Worm (Caenorhabditis elegans) whole organism, L4 larva: ENCODE data around the gene C06A1.7.

Experiments
- D1046.2 ChIP-seq: fragments of 200-800 bp; sonication (Bioruptor generic); IDR thresholded peaks from 2 replicates; pipeline ENCODE4 v1.3.6; 2022; ENCODE audit warnings: missing genetic modification characterization, missing compliant biosample characterization
- F10B5.3 ChIP-seq: sonication (generic microtip); optimal IDR thresholded peaks from 2 replicates; lab custom pipeline; 2016; ENCODE audit warnings: mild to moderate bottlenecking, missing genetic modification characterization, missing compliant biosample characterization
- F49E8.2 ChIP-seq: sonication (generic microtip); optimal IDR thresholded peaks from 2 replicates; lab custom pipeline; 2016; ENCODE audit warnings: missing compliant biosample characterization, mild to moderate bottlenecking, missing genetic modification characterization, borderline replicate concordance
- T26A8.4 ChIP-seq: fragments of 200-800 bp; sonication (Bioruptor generic); IDR thresholded peaks from 2 replicates; pipeline ENCODE4 v1.3.6; 2022; ENCODE audit warnings: missing genetic modification characterization, missing compliant biosample characterization
- Y105C5A.15 ChIP-seq: fragments of 200-800 bp; sonication (Bioruptor generic); IDR thresholded peaks from 2 replicates; pipeline ENCODE4 v1.3.6; 2022; ENCODE audit warnings: missing genetic modification characterization, missing compliant biosample characterization
- Y48G9A.11 ChIP-seq: fragments of 200-800 bp; sonication (Bioruptor generic); IDR thresholded peaks from 2 replicates; pipeline ENCODE4 v1.3.6; 2022; ENCODE audit warnings: missing genetic modification reagents, missing genetic modification characterization, missing compliant biosample characterization
- Y5F2A.4 ChIP-seq: fragments of 200-800 bp; sonication (Bioruptor generic); optimal IDR thresholded peaks from 2 replicates; lab custom pipeline; 2018; ENCODE audit warnings: mild to moderate bottlenecking, missing genetic modification characterization, missing compliant biosample characterization
- ZK546.5 ChIP-seq, 2 experiments: sonication (generic microtip); optimal IDR thresholded peaks; 2 replicates each; lab custom pipeline; 2017; ENCODE audit warnings: missing biosample characterization in 2 of 2, missing genetic modification characterization in 2 of 2
- aha-1 ChIP-seq: fragments of 150-350 bp; peaks from one replicate; lab custom pipeline; 2014; ENCODE audit warnings: missing biosample characterization, missing genetic modification characterization
- ceh-20 ChIP-seq: fragments of 200-800 bp; sonication (Bioruptor generic); IDR thresholded peaks from 2 replicates; pipeline ENCODE4 v1.3.6; 2022; ENCODE audit warnings: missing genetic modification reagents, missing genetic modification characterization, missing compliant biosample characterization
- ceh-32 ChIP-seq: sonication (generic microtip); optimal IDR thresholded peaks from 2 replicates; lab custom pipeline; 2016; ENCODE audit warnings: mild to moderate bottlenecking, missing genetic modification characterization, missing compliant biosample characterization; ENCODE audit not compliant: poor library complexity
- ceh-44 ChIP-seq: fragments of 200-800 bp; sonication (Bioruptor generic); IDR thresholded peaks from 2 replicates; pipeline ENCODE4 v1.3.6; 2022; ENCODE audit warnings: missing genetic modification reagents, missing genetic modification characterization, missing compliant biosample characterization
- ceh-62 ChIP-seq: sonication (generic microtip); optimal IDR thresholded peaks from 2 replicates; lab custom pipeline; 2017; ENCODE audit warnings: missing biosample characterization, missing genetic modification characterization
- ceh-82 ChIP-seq: sonication (generic microtip); optimal IDR thresholded peaks from 2 replicates; lab custom pipeline; 2017; ENCODE audit warnings: missing biosample characterization, missing genetic modification characterization
- cey-2 ChIP-seq: sonication (generic microtip); optimal IDR thresholded peaks from 3 replicates; lab custom pipeline; 2017; ENCODE audit warnings: missing genetic modification characterization, mild to moderate bottlenecking, missing compliant biosample characterization, antibody characterized with exemption, borderline replicate concordance; ENCODE audit not compliant: insufficient read depth
- ctbp-1 ChIP-seq: fragments of 200-800 bp; sonication (Bioruptor generic); IDR thresholded peaks from 2 replicates; pipeline ENCODE4 v1.3.6; 2022; ENCODE audit warnings: missing genetic modification reagents, missing genetic modification characterization, missing compliant biosample characterization
- daf-19 ChIP-seq: fragments of 200-800 bp; sonication (Bioruptor generic); conservative IDR thresholded peaks from 2 replicates; pipeline ENCODE4 v1.3.6; 2022; ENCODE audit warnings: missing genetic modification characterization, missing compliant biosample characterization
- daf-8 ChIP-seq: fragments of 200-800 bp; sonication (Bioruptor generic); IDR thresholded peaks from 2 replicates; pipeline ENCODE4 v1.3.6; 2022; ENCODE audit warnings: missing genetic modification characterization, missing compliant biosample characterization
- dmd-9 ChIP-seq: fragments of 200-800 bp; sonication (Bioruptor generic); IDR thresholded peaks from 2 replicates; pipeline ENCODE4 v1.3.6; 2022; ENCODE audit warnings: missing genetic modification reagents, missing genetic modification characterization, missing compliant biosample characterization
- dpl-1 ChIP-seq: fragments of 150-350 bp; optimal IDR thresholded peaks from 2 replicates; lab custom pipeline; 2014; ENCODE audit warnings: missing biosample characterization, missing genetic modification reagents, missing genetic modification characterization
- egl-27 ChIP-seq: sonication (generic microtip); optimal IDR thresholded peaks from 3 replicates; lab custom pipeline; 2017; ENCODE audit warnings: missing biosample characterization, missing genetic modification reagents, missing genetic modification characterization
- fkh-10 ChIP-seq: fragments of 150-350 bp; optimal IDR thresholded peaks from 2 replicates; lab custom pipeline; 2014; ENCODE audit warnings: missing biosample characterization, missing genetic modification reagents, missing genetic modification characterization
- hif-1 ChIP-seq, 2 experiments: sonication (generic microtip); optimal IDR thresholded peaks; 2 replicates each; lab custom pipeline; 2016 to 2017; ENCODE audit warnings: missing compliant biosample characterization in 2 of 2, missing genetic modification characterization in 2 of 2, missing genetic modification reagents in 2 of 2, missing genotype in 2 of 2, mild to moderate bottlenecking in 1 of 2
- hlh-11 ChIP-seq: fragments of 200-800 bp; sonication (Bioruptor generic); optimal IDR thresholded peaks from 2 replicates; lab custom pipeline; 2018; ENCODE audit warnings: mild to moderate bottlenecking, missing genetic modification characterization, missing compliant biosample characterization
- hlh-30 ChIP-seq: sonication (generic microtip); optimal IDR thresholded peaks from 2 replicates; lab custom pipeline; 2017; ENCODE audit warnings: antibody characterized with exemption, mild to moderate bottlenecking, missing genetic modification characterization, missing compliant biosample characterization; ENCODE audit not compliant: insufficient read depth
- jun-1 ChIP-seq: fragments of 150-350 bp; optimal IDR thresholded peaks from 2 replicates; lab custom pipeline; 2014; ENCODE audit warnings: missing biosample characterization, missing genetic modification reagents, missing genetic modification characterization
- lin-1 ChIP-seq: fragments of 200-800 bp; sonication (Bioruptor generic); IDR thresholded peaks from 2 replicates; pipeline ENCODE4 v1.3.6; 2022; ENCODE audit warnings: missing genetic modification reagents, missing genetic modification characterization, missing compliant biosample characterization
- lin-39 ChIP-seq: fragments of 150-350 bp; optimal IDR thresholded peaks from 2 replicates; lab custom pipeline; 2014; ENCODE audit warnings: missing biosample characterization, missing genetic modification reagents, missing genetic modification characterization
- lsy-2 ChIP-seq, 2 experiments: fragments of 150-350 bp in 1 of 2; sonication (generic microtip) in 1 of 2; optimal IDR thresholded peaks; 2 replicates each; lab custom pipeline; 2014 to 2017; ENCODE audit warnings: missing biosample characterization in 2 of 2, missing genetic modification characterization in 2 of 2
- madf-9 ChIP-seq: fragments of 200-800 bp; sonication (Bioruptor generic); conservative IDR thresholded peaks from 2 replicates; pipeline ENCODE4 v1.3.6; 2022; ENCODE audit warnings: missing genetic modification reagents, missing genetic modification characterization, missing compliant biosample characterization
- mep-1 ChIP-seq: fragments of 150-350 bp; sonication (generic microtip); optimal IDR thresholded peaks from 3 replicates; lab custom pipeline; 2014; ENCODE audit warnings: missing biosample characterization, missing genetic modification characterization
- mes-2 ChIP-seq: sonication (generic microtip); optimal IDR thresholded peaks from 2 replicates; lab custom pipeline; 2016; ENCODE audit warnings: missing genotype, mild to moderate bottlenecking, missing genetic modification characterization, missing compliant biosample characterization; ENCODE audit not compliant: poor library complexity, severe bottlenecking
- mxl-2 ChIP-seq: fragments of 200-800 bp; sonication (Bioruptor generic); conservative IDR thresholded peaks from 2 replicates; pipeline ENCODE4 v1.3.6; 2022; ENCODE audit warnings: missing genetic modification reagents, missing genetic modification characterization, missing compliant biosample characterization
- nhr-102 ChIP-seq: sonication (generic microtip); optimal IDR thresholded peaks from 2 replicates; lab custom pipeline; 2016; ENCODE audit warnings: mild to moderate bottlenecking, missing genetic modification characterization, moderate library complexity, missing compliant biosample characterization
- nhr-11 ChIP-seq: fragments of 150-350 bp; optimal IDR thresholded peaks from 2 replicates; lab custom pipeline; 2014; ENCODE audit warnings: missing biosample characterization, missing genetic modification characterization
- nhr-28 ChIP-seq: fragments of 150-350 bp; optimal IDR thresholded peaks from 2 replicates; lab custom pipeline; 2014; ENCODE audit warnings: missing biosample characterization, missing genetic modification characterization
- nhr-42 ChIP-seq: fragments of 200-800 bp; sonication (Bioruptor generic); IDR thresholded peaks from 2 replicates; pipeline ENCODE4 v1.3.6; 2022; ENCODE audit warnings: missing genetic modification characterization, missing compliant biosample characterization
- nhr-6 ChIP-seq: fragments of 150-350 bp; optimal IDR thresholded peaks from 2 replicates; lab custom pipeline; 2014; ENCODE audit warnings: missing biosample characterization, missing genetic modification characterization
- nhr-77 ChIP-seq: fragments of 150-350 bp; optimal IDR thresholded peaks from 2 replicates; lab custom pipeline; 2014; ENCODE audit warnings: missing biosample characterization, missing genetic modification characterization
- rbr-2 ChIP-seq: sonication (generic microtip); optimal IDR thresholded peaks from 2 replicates; lab custom pipeline; 2016; ENCODE audit warnings: missing genotype, missing genetic modification characterization, missing compliant biosample characterization
- saeg-2 ChIP-seq: fragments of 200-800 bp; sonication (Bioruptor generic); IDR thresholded peaks from 2 replicates; pipeline ENCODE4 v1.3.6; 2022; ENCODE audit warnings: missing genetic modification reagents, missing genetic modification characterization, missing compliant biosample characterization
- sdz-12 ChIP-seq: fragments of 200-800 bp; sonication (Bioruptor generic); optimal IDR thresholded peaks from 2 replicates; lab custom pipeline; 2018; ENCODE audit warnings: mild to moderate bottlenecking, missing genetic modification characterization, missing compliant biosample characterization
- set-16 ChIP-seq: fragments of 200-800 bp; sonication (Bioruptor generic); IDR thresholded peaks from 2 replicates; pipeline ENCODE4 v1.3.6; 2022; ENCODE audit warnings: missing genetic modification reagents, missing genetic modification characterization, missing compliant biosample characterization
- spr-1 ChIP-seq: sonication (generic microtip); optimal IDR thresholded peaks from 2 replicates; lab custom pipeline; 2016; ENCODE audit warnings: mild to moderate bottlenecking, missing genetic modification characterization, missing compliant biosample characterization
- spr-3 ChIP-seq: fragments of 200-800 bp; sonication (Bioruptor generic); optimal IDR thresholded peaks from 2 replicates; lab custom pipeline; 2018; ENCODE audit warnings: mild to moderate bottlenecking, missing genetic modification characterization, missing compliant biosample characterization
- tra-1 ChIP-seq: fragments of 200-800 bp; sonication (Bioruptor generic); IDR thresholded peaks from 2 replicates; pipeline ENCODE4 v1.3.6; 2022; ENCODE audit warnings: missing genetic modification reagents, missing genetic modification characterization, missing compliant biosample characterization
- unc-130 ChIP-seq: sonication (generic microtip); optimal IDR thresholded peaks from 2 replicates; lab custom pipeline; 2016; ENCODE audit warnings: missing genetic modification reagents, missing genetic modification characterization, missing compliant biosample characterization
- unc-62 ChIP-seq, 3 experiments: fragments of 150-350 bp in 1 of 3; sonication (generic microtip); optimal IDR thresholded peaks in 2 of 3; peaks in 1 of 3; 1 replicate in 1 of 3; 2 replicates in 2 of 3; lab custom pipeline; 2014 to 2017; ENCODE audit warnings: missing biosample characterization in 3 of 3, missing genetic modification characterization in 3 of 3, missing genetic modification reagents in 3 of 3, missing genotype in 1 of 3
- zag-1 ChIP-seq: fragments of 150-350 bp; optimal IDR thresholded peaks from 2 replicates; lab custom pipeline; 2014; ENCODE audit warnings: missing biosample characterization, missing genetic modification characterization
- zfp-2 ChIP-seq: sonication (generic microtip); optimal IDR thresholded peaks from 2 replicates; lab custom pipeline; 2016; ENCODE audit warnings: mild to moderate bottlenecking, missing genetic modification characterization, missing compliant biosample characterization
- ztf-7 ChIP-seq: fragments of 150-350 bp; optimal IDR thresholded peaks from 2 replicates; lab custom pipeline; 2014; ENCODE audit warnings: missing biosample characterization, missing genetic modification characterization

Gene C06A1.7

DNA sequence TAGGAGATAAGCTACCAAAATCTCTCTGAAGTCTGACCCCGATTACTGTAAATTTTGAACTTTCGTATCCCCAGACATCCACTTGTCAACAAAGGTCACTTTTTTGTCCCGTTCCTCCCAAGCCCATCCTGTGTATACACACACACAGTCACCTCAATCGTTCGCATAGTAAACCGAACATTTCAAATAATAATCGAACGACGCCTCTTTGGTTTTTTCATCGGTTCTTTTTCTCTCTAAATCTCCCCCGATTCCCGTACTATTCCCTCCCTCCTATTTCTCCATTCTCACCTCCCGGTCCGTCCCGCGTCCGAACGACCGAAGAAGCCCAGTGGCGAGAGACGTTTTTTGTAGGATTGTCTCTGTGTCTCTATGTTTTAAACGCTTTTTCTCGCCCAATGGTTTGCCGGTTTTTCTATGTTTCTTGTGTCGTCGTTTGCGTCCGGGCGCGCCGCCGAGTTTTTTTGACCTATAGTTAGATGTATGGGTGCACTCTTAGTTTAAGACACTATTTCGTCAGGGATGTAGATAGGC lies 35.4 kb upstream of the C06A1.7 start (continued):
- TF ChIP-seq spr-1 (tag; lab: Kevin White, UChicago) (peak; percentile 30), sdz-12 (GFP tag; lab: Kevin White, UChicago) (no peak), F10B5.3 (no peak), nhr-28 (tag; lab: Kevin White, UChicago) (peak; percentile 28), nhr-42 (no peak), Y48G9A.11 (GFP tag; lab: Robert Waterston, UW) (no peak), Y5F2A.4 (GFP tag; lab: Kevin White, UChicago) (no peak), ceh-62 (tag; lab: Kevin White, UChicago) (no peak), fkh-10 (GFP tag; lab: Kevin White, UChicago) (no peak), unc-130 (GFP tag; lab: Kevin White, UChicago) (no peak), nhr-11 (no peak), ctbp-1 (GFP tag; lab: Robert Waterston, UW) (no peak), rbr-2 (tag; lab: Kevin White, UChicago) (peak; percentile 27), hlh-11 (tag; lab: Kevin White, UChicago) (peak; percentile 78), ceh-82 (tag; lab: Kevin White, UChicago) (no peak), ztf-7 (no peak), aha-1 (tag; lab: Kevin White, UChicago) (peak; percentile 69), zag-1 (tag; lab: Kevin White, UChicago) (no peak), F49E8.2 (tag; lab: Kevin White, UChicago) (no peak), cey-2 (tag; lab: Kevin White, UChicago) (no peak), hlh-30 (tag; lab: Kevin White, UChicago) (peak; percentile 4), mes-2 (tag; lab: Kevin White, UChicago) (no peak), daf-19 (GFP tag; lab: Robert Waterston, UW) (no peak), daf-8 (no peak), ceh-20 (peak; percentile 32; the same call in 1 of the 2 replicates), lsy-2 (tag; optimal IDR thresholded peaks at IDR 0.05; lab: Kevin White, UChicago) (peak in 1 of 2 experiments; percentile 28), madf-9 (GFP tag; lab: Robert Waterston, UW) (no peak), mep-1 (peak; percentile 34), dmd-9 (GFP tag; lab: Robert Waterston, UW) (no peak), ceh-44 (no peak), lin-1 (no peak), Y105C5A.15 (GFP tag; lab: Robert Waterston, UW) (no peak), saeg-2 (GFP tag; lab: Robert Waterston, UW) (no peak), unc-62 (GFP tag; optimal IDR thresholded peaks at IDR 0.05 in 1 of 2; lab: Kevin White, UChicago) (no peak), unc-62 (tag; optimal IDR thresholded peaks at IDR 0.05; lab: Kevin White, UChicago) (no peak), hif-1 (tag; optimal IDR thresholded peaks at IDR 0.05; lab: Kevin White, UChicago) (no peak), nhr-102 (tag; lab: Kevin White, UChicago) (no peak), spr-3 (GFP tag; lab: Kevin White, UChicago) (no peak), mxl-2 (GFP tag; lab: Robert Waterston, UW) (no peak), lin-39 (tag; lab: Kevin White, UChicago) (no peak), ZK546.5 (tag; optimal IDR thresholded peaks at IDR 0.05; lab: Kevin White, UChicago) (no peak), nhr-77 (tag; lab: Kevin White, UChicago) (no peak), tra-1 (GFP tag; lab: Robert Waterston, UW) (no peak), jun-1 (tag; lab: Kevin White, UChicago) (no peak), ceh-32 (tag; lab: Kevin White, UChicago) (no peak), T26A8.4 (GFP tag; lab: Robert Waterston, UW) (no peak; the same call in 1 of the 2 replicates), zfp-2 (tag; lab: Kevin White, UChicago) (no peak), nhr-6 (peak; percentile 33), dpl-1 (GFP tag; lab: Kevin White, UChicago) (peak; percentile 4), D1046.2 (no peak), set-16 (GFP tag; lab: Robert Waterston, UW) (no peak; the same call in 1 of the 2 replicates), egl-27 (tag; lab: Kevin White, UChicago) (no peak)
